Worm (Caenorhabditis elegans) whole organism, L1 larva: ENCODE data around the gene cest-2.1.

ENCODE experiments used
- C04F5.9 ChIP-seq: sonication (generic microtip); optimal IDR thresholded peaks from 2 replicates; lab custom pipeline; 2016; ENCODE audit warnings: missing genetic modification characterization, missing compliant biosample characterization
- C34B4.2 ChIP-seq: sonication (generic microtip); optimal IDR thresholded peaks from 2 replicates; lab custom pipeline; 2017; ENCODE audit warnings: mild to moderate bottlenecking, missing genetic modification characterization, missing compliant biosample characterization
- F16B12.6 ChIP-seq: fragments of 150-350 bp; optimal IDR thresholded peaks from 2 replicates; lab custom pipeline; 2014; ENCODE audit warnings: missing biosample characterization, missing genetic modification characterization
- Y116A8C.19 ChIP-seq: sonication (generic microtip); optimal IDR thresholded peaks from 2 replicates; lab custom pipeline; 2016; ENCODE audit warnings: missing compliant biosample characterization, missing genetic modification characterization, borderline replicate concordance
- aha-1 ChIP-seq: fragments of 150-350 bp; optimal IDR thresholded peaks from 2 replicates; lab custom pipeline; 2014; ENCODE audit warnings: missing biosample characterization, missing genetic modification characterization
- ama-1 ChIP-seq: fragments of 150-350 bp; optimal IDR thresholded peaks from 2 replicates; lab custom pipeline; 2014
- ceh-82 ChIP-seq, 3 experiments: fragments of 150-350 bp in 1 of 3; sonication (generic microtip) in 2 of 3; optimal IDR thresholded peaks; 2 replicates each; lab custom pipeline; 2014 to 2017; ENCODE audit warnings: missing biosample characterization in 3 of 3, missing genetic modification characterization in 3 of 3
- ceh-88 ChIP-seq: fragments of 200-800 bp; sonication (Bioruptor generic); IDR thresholded peaks from 2 replicates; pipeline ENCODE4 v1.3.6; 2022; ENCODE audit warnings: missing genetic modification characterization, missing compliant biosample characterization
- dsc-1 ChIP-seq: sonication (generic microtip); optimal IDR thresholded peaks from 2 replicates; lab custom pipeline; 2016; ENCODE audit warnings: mild to moderate bottlenecking, missing genetic modification characterization, missing compliant biosample characterization
- efl-1 ChIP-seq, 4 experiments: fragments of 150-350 bp; optimal IDR thresholded peaks in 3 of 4; peaks in 1 of 4; 1 replicate in 1 of 4; 2 replicates in 3 of 4; lab custom pipeline; 2014; ENCODE audit warnings: missing biosample characterization in 2 of 4, missing genetic modification characterization in 2 of 4, missing genetic modification reagents in 2 of 4
- efl-3 ChIP-seq: fragments of 200-800 bp; sonication (Bioruptor generic); optimal IDR thresholded peaks from 2 replicates; lab custom pipeline; 2018; ENCODE audit warnings: mild to moderate bottlenecking, missing genetic modification characterization, missing compliant biosample characterization
- elt-2 ChIP-seq: sonication (generic microtip); optimal IDR thresholded peaks from 2 replicates; lab custom pipeline; 2016; ENCODE audit warnings: missing genetic modification characterization, mild to moderate bottlenecking, inconsistent platforms, missing compliant biosample characterization, missing genetic modification reagents
- elt-3 ChIP-seq, 6 experiments: fragments of 150-350 bp in 1 of 6; sonication (generic microtip); optimal IDR thresholded peaks; 2 replicates each; lab custom pipeline; 2017 to 2018; ENCODE audit warnings: missing biosample characterization in 6 of 6, missing genetic modification characterization in 6 of 6, inconsistent platforms in 1 of 6
- ets-5 ChIP-seq: fragments of 200-800 bp; sonication (Bioruptor generic); IDR thresholded peaks from 2 replicates; pipeline ENCODE4 v1.3.6; 2022; ENCODE audit warnings: missing genetic modification characterization, missing compliant biosample characterization
- fkh-10 ChIP-seq: sonication (generic microtip); optimal IDR thresholded peaks from 2 replicates; lab custom pipeline; 2017; ENCODE audit warnings: missing biosample characterization, missing genetic modification reagents, missing genetic modification characterization
- fkh-4 ChIP-seq: sonication (generic microtip); optimal IDR thresholded peaks from 2 replicates; lab custom pipeline; 2016; ENCODE audit warnings: missing compliant biosample characterization, missing genetic modification characterization, borderline replicate concordance
- grh-1 ChIP-seq: fragments of 200-800 bp; sonication (Bioruptor generic); IDR thresholded peaks from 2 replicates; pipeline ENCODE4 v1.3.6; 2022; ENCODE audit warnings: missing genetic modification reagents, missing genetic modification characterization, missing compliant biosample characterization
- hlh-17 ChIP-seq: fragments of 200-800 bp; sonication (Bioruptor generic); optimal IDR thresholded peaks from 2 replicates; lab custom pipeline; 2018; ENCODE audit warnings: missing genetic modification characterization, mild to moderate bottlenecking, missing compliant biosample characterization, moderate library complexity, borderline replicate concordance
- lin-14 ChIP-seq: fragments of 200-800 bp; sonication (Bioruptor generic); optimal IDR thresholded peaks from 2 replicates; lab custom pipeline; 2018; ENCODE audit warnings: mild to moderate bottlenecking, missing genetic modification characterization, moderate library complexity, missing compliant biosample characterization
- lin-35 ChIP-seq, 2 experiments: fragments of 150-350 bp; optimal IDR thresholded peaks; 2 replicates each; lab custom pipeline; 2014; ENCODE audit warnings: missing biosample characterization in 2 of 2, missing genetic modification characterization in 2 of 2, missing genetic modification reagents in 2 of 2
- lin-39 ChIP-seq: fragments of 150-350 bp; optimal IDR thresholded peaks from 2 replicates; lab custom pipeline; 2014; ENCODE audit warnings: missing biosample characterization, missing genetic modification reagents, missing genetic modification characterization
- mab-9 ChIP-seq: fragments of 200-800 bp; sonication (Bioruptor generic); IDR thresholded peaks from 2 replicates; pipeline ENCODE4 v1.3.6; 2022; ENCODE audit warnings: missing genetic modification reagents, missing genetic modification characterization, missing compliant biosample characterization
- mep-1 ChIP-seq: fragments of 150-350 bp; optimal IDR thresholded peaks from 2 replicates; lab custom pipeline; 2014; ENCODE audit warnings: missing biosample characterization, missing genetic modification characterization
- nhr-11 ChIP-seq: fragments of 150-350 bp; optimal IDR thresholded peaks from 2 replicates; lab custom pipeline; 2014; ENCODE audit warnings: missing biosample characterization, missing genetic modification characterization
- nhr-12 ChIP-seq: sonication (generic microtip); optimal IDR thresholded peaks from 2 replicates; lab custom pipeline; 2017; ENCODE audit warnings: missing biosample characterization, missing genetic modification characterization
- nhr-20 ChIP-seq: sonication (generic microtip); optimal IDR thresholded peaks from 2 replicates; lab custom pipeline; 2016; ENCODE audit warnings: mild to moderate bottlenecking, missing genetic modification characterization, missing compliant biosample characterization
- nhr-28 ChIP-seq: fragments of 150-350 bp; optimal IDR thresholded peaks from 2 replicates; lab custom pipeline; 2014; ENCODE audit warnings: missing biosample characterization, missing genetic modification characterization
- nhr-71 ChIP-seq: sonication (generic microtip); optimal IDR thresholded peaks from 2 replicates; lab custom pipeline; 2016; ENCODE audit warnings: mild to moderate bottlenecking, missing genetic modification characterization, moderate library complexity, missing compliant biosample characterization
- nhr-76 ChIP-seq: sonication (generic microtip); optimal IDR thresholded peaks from 2 replicates; lab custom pipeline; 2017; ENCODE audit warnings: missing biosample characterization, missing genetic modification characterization
- nhr-77 ChIP-seq: fragments of 150-350 bp; optimal IDR thresholded peaks from 2 replicates; lab custom pipeline; 2014; ENCODE audit warnings: missing biosample characterization, missing genetic modification characterization
- nhr-84 ChIP-seq: sonication (generic microtip); optimal IDR thresholded peaks from 2 replicates; lab custom pipeline; 2017; ENCODE audit warnings: missing biosample characterization, missing genetic modification characterization
- nhr-85 ChIP-seq: sonication (generic microtip); peaks from one replicate; lab custom pipeline; 2016; ENCODE audit warnings: missing genetic modification characterization, inconsistent platforms, missing compliant biosample characterization
- nhr-90 ChIP-seq: sonication (generic microtip); optimal IDR thresholded peaks from 2 replicates; lab custom pipeline; 2016; ENCODE audit warnings: mild to moderate bottlenecking, missing genetic modification characterization, missing compliant biosample characterization; ENCODE audit not compliant: poor library complexity
- snpc-4 ChIP-seq: fragments of 150-350 bp; optimal IDR thresholded peaks from 2 replicates; lab custom pipeline; 2014; ENCODE audit warnings: missing biosample characterization, missing genetic modification characterization
- snu-23 ChIP-seq: sonication (generic microtip); optimal IDR thresholded peaks from 2 replicates; lab custom pipeline; 2016; ENCODE audit warnings: missing genetic modification characterization, missing compliant biosample characterization
- sox-4 ChIP-seq: sonication (generic microtip); optimal IDR thresholded peaks from 2 replicates; lab custom pipeline; 2016; ENCODE audit warnings: missing genetic modification characterization, missing compliant biosample characterization
- sptf-1 ChIP-seq: fragments of 150-350 bp; optimal IDR thresholded peaks from 2 replicates; lab custom pipeline; 2014; ENCODE audit warnings: missing biosample characterization, missing genetic modification characterization
- sup-37 ChIP-seq: fragments of 200-800 bp; sonication (Bioruptor generic); optimal IDR thresholded peaks from 2 replicates; lab custom pipeline; 2018; ENCODE audit warnings: mild to moderate bottlenecking, missing genetic modification characterization, missing compliant biosample characterization
- swsn-7 ChIP-seq: sonication (generic microtip); optimal IDR thresholded peaks from 2 replicates; lab custom pipeline; 2016; ENCODE audit warnings: missing genetic modification characterization, missing compliant biosample characterization
- tbx-2 ChIP-seq: sonication (generic microtip); optimal IDR thresholded peaks from 2 replicates; lab custom pipeline; 2016; ENCODE audit warnings: missing genetic modification characterization, missing compliant biosample characterization
- tlp-1 ChIP-seq: fragments of 150-350 bp; optimal IDR thresholded peaks from 2 replicates; lab custom pipeline; 2014; ENCODE audit warnings: missing biosample characterization, missing genetic modification characterization
- unc-130 ChIP-seq: fragments of 150-350 bp; optimal IDR thresholded peaks from 2 replicates; lab custom pipeline; 2017; ENCODE audit warnings: missing biosample characterization, missing genetic modification characterization, inconsistent platforms
- unc-62 ChIP-seq: fragments of 150-350 bp; optimal IDR thresholded peaks from 2 replicates; lab custom pipeline; 2014; ENCODE audit warnings: missing biosample characterization, missing genetic modification reagents, missing genetic modification characterization
- unc-86 ChIP-seq: sonication (generic microtip); optimal IDR thresholded peaks from 2 replicates; lab custom pipeline; 2016; ENCODE audit warnings: missing genetic modification characterization, missing compliant biosample characterization
- unc-98 ChIP-seq: fragments of 200-800 bp; sonication (Bioruptor generic); IDR thresholded peaks from 2 replicates; pipeline ENCODE4 v1.3.6; 2022; ENCODE audit warnings: missing genetic modification characterization, missing compliant biosample characterization
- vab-15 ChIP-seq: sonication (generic microtip); optimal IDR thresholded peaks from 2 replicates; lab custom pipeline; 2017; ENCODE audit warnings: missing genotype, mild to moderate bottlenecking, missing genetic modification characterization, missing compliant biosample characterization
- zip-4 ChIP-seq: fragments of 200-800 bp; sonication (Bioruptor generic); optimal IDR thresholded peaks from 2 replicates; lab custom pipeline; 2018; ENCODE audit warnings: mild to moderate bottlenecking, missing genetic modification characterization, moderate library complexity, missing compliant biosample characterization
- ztf-11 ChIP-seq, 2 experiments: sonication (generic microtip); optimal IDR thresholded peaks; 2 replicates each; lab custom pipeline; 2016 to 2017; ENCODE audit warnings: missing genetic modification characterization in 2 of 2, missing biosample characterization in 1 of 2, missing compliant biosample characterization in 1 of 2
- ztf-4 ChIP-seq: fragments of 150-350 bp; optimal IDR thresholded peaks from 2 replicates; lab custom pipeline; 2014; ENCODE audit warnings: missing biosample characterization, missing genetic modification characterization

The cest-2.1 gene

ce11 chrV:14197651-14198050, 26.4 kb upstream of the cest-2.1 start (continued):
- TF ChIP-seq grh-1 (no peak), tlp-1 (tag; lab: Kevin White, UChicago) (no peak), F16B12.6 (tag; lab: Kevin White, UChicago) (no peak), zip-4 (GFP tag; lab: Kevin White, UChicago) (no peak), C04F5.9 (tag; lab: Kevin White, UChicago) (no peak), nhr-11 (tag; lab: Kevin White, UChicago) (no peak), C34B4.2 (no peak), unc-98 (no peak), sptf-1 (no peak), lin-14 (GFP tag; lab: Kevin White, UChicago) (peak; percentile 41), Y116A8C.19 (tag; lab: Kevin White, UChicago) (no peak), dsc-1 (tag; lab: Kevin White, UChicago) (no peak), nhr-28 (tag; lab: Kevin White, UChicago) (no peak), elt-3 (tag; optimal IDR thresholded peaks at IDR 0.05; lab: Kevin White, UChicago) (peak in 1 of 6 experiments; percentile 0), nhr-12 (tag; lab: Kevin White, UChicago) (no peak), nhr-90 (tag; lab: Kevin White, UChicago) (peak; percentile 18), unc-130 (tag; lab: Kevin White, UChicago) (no peak), ztf-4 (tag; lab: Kevin White, UChicago) (peak; percentile 24), tbx-2 (no peak), elt-2 (tag; lab: Kevin White, UChicago) (no peak)

- 0 out of 2 replicates have a peak, but pooled peaks have one; percentile 6 for TF ChIP-seq mab-9
- TF ChIP-seq nhr-20 (tag; lab: Kevin White, UChicago) = no peak
- no peak for TF ChIP-seq efl-1 (optimal IDR thresholded peaks at IDR 0.05; lab: Kevin White, UChicago)
- TF ChIP-seq efl-1 (GFP tag; optimal IDR thresholded peaks at IDR 0.05 in 1 of 2; lab: Kevin White, UChicago) = peak in 1 of 2 experiments; percentile 90
- TF ChIP-seq, all 84 proteins: peak for 2
Measured at ce11 chrV:14194514-14194913, 23.2 kb upstream of the cest-2.1 start.

- TF ChIP-seq F16B12.6 (tag; lab: Kevin White, UChicago) = no peak
- TF ChIP-seq swsn-7 (tag; lab: Kevin White, UChicago) = peak; percentile 72
- TF ChIP-seq sup-37 = no peak
- no peak for TF ChIP-seq Y116A8C.19 (tag; lab: Kevin White, UChicago)
- peak; percentile 3 for TF ChIP-seq sox-4 (tag; lab: Kevin White, UChicago)
- peak; percentile 86 for TF ChIP-seq snu-23 (GFP tag; lab: Kevin White, UChicago)
- TF ChIP-seq lin-39 (tag; lab: Kevin White, UChicago) = no peak
- peak in 1 of 6 experiments; percentile 36 for TF ChIP-seq elt-3 (tag; optimal IDR thresholded peaks at IDR 0.05; lab: Kevin White, UChicago)
- no peak for TF ChIP-seq grh-1
- no peak for TF ChIP-seq hlh-17 (GFP tag; lab: Kevin White, UChicago)
- TF ChIP-seq nhr-77 (tag; lab: Kevin White, UChicago) = peak; percentile 63
- no peak for TF ChIP-seq ama-1
- TF ChIP-seq fkh-10 (GFP tag; lab: Kevin White, UChicago) = no peak
- no peak for TF ChIP-seq unc-86 (tag; lab: Kevin White, UChicago)
- TF ChIP-seq snpc-4 (tag; lab: Kevin White, UChicago) = no peak
- TF ChIP-seq ceh-88 (GFP tag; lab: Robert Waterston, UW) = no peak
- TF ChIP-seq unc-62 (GFP tag; lab: Kevin White, UChicago) = no peak
- TF ChIP-seq aha-1 (tag; lab: Kevin White, UChicago) = no peak
- TF ChIP-seq nhr-85 (tag; lab: Kevin White, UChicago) = peak; percentile 78
- TF ChIP-seq mep-1 (tag; lab: Kevin White, UChicago) = peak; percentile 64
- TF ChIP-seq ztf-11 (tag; optimal IDR thresholded peaks at IDR 0.05; lab: Kevin White, UChicago) = no peak
- no peak for TF ChIP-seq nhr-28 (tag; lab: Kevin White, UChicago)
- no peak for TF ChIP-seq nhr-84
- peak; percentile 55 to 78 for TF ChIP-seq lin-35 (GFP tag; optimal IDR thresholded peaks at IDR 0.05; lab: Kevin White, UChicago)
- no peak for TF ChIP-seq nhr-76 (tag; lab: Kevin White, UChicago)
- TF ChIP-seq ceh-82 (tag; optimal IDR thresholded peaks at IDR 0.05; lab: Kevin White, UChicago) = peak in 2 of 3 experiments; percentile 57 to 67
- no peak for TF ChIP-seq fkh-4 (tag; lab: Kevin White, UChicago)
- TF ChIP-seq efl-3 (GFP tag; lab: Kevin White, UChicago) = no peak
- peak; percentile 82 for TF ChIP-seq nhr-20 (tag; lab: Kevin White, UChicago)
- no peak for TF ChIP-seq C34B4.2
- TF ChIP-seq ets-5 (GFP tag; lab: Robert Waterston, UW) = no peak
- TF ChIP-seq unc-98 = no peak
- TF ChIP-seq nhr-71 (tag; lab: Kevin White, UChicago) = peak; percentile 87
- TF ChIP-seq vab-15 (tag; lab: Kevin White, UChicago) = no peak
Measured at ce11 chrV:14193451-14193850, 22.2 kb upstream of the cest-2.1 start, which contains the start of gene atfs-1. TSS of gene atfs-1 (plus strand) at chrV:14193663.
